Worm (Caenorhabditis elegans): Measurements from ENCODE around the gene par-1.

Gene par-1

DNA sequence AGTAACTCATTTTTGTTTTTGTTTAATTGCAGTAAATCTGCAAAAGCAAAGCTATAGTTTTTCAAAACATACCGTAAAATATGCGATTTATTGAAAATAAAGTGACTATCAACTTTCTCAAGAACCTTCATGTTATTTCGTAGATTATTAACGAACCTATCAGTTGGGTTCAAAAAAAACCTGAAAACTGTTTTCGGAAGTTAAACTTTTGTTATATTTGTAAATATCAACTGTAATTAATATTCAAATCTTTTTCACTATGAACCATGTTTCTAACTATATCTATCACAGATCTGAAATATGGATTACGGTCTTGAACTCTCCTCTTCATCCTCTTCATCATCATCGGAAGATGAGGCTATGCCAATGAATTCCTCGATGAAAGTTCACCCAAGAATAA lies 57.1 kb downstream of the par-1 start, which contains the start of gene D1086.19:
TSS of gene D1086.19 (plus strand) at position 301 of the 400 bp plus-strand sequence.
- TF ChIP-seq tab-1 (GFP tag; IDR thresholded peaks at IDR 0.05), result no peak
- no peak for TF ChIP-seq klf-2 (GFP tag; conservative IDR thresholded peaks at IDR 0.05)
- TF ChIP-seq ztf-23 (GFP tag; IDR thresholded peaks at IDR 0.05), result no peak
- no peak for TF ChIP-seq med-1 (GFP tag; optimal IDR thresholded peaks at IDR 0.05; ENCODE audit: insufficient read depth)
- no peak for TF ChIP-seq T22C8.4 (GFP tag; IDR thresholded peaks at IDR 0.05)
- TF ChIP-seq ztf-29 (GFP tag; IDR thresholded peaks at IDR 0.05), result no peak
- TF ChIP-seq cog-1 (tag; optimal IDR thresholded peaks at IDR 0.05), result no peak
- TF ChIP-seq ref-1 (GFP tag; conservative IDR thresholded peaks at IDR 0.05), result no peak
- TF ChIP-seq flt-1 (GFP tag; IDR thresholded peaks at IDR 0.05), result no peak

DNA sequence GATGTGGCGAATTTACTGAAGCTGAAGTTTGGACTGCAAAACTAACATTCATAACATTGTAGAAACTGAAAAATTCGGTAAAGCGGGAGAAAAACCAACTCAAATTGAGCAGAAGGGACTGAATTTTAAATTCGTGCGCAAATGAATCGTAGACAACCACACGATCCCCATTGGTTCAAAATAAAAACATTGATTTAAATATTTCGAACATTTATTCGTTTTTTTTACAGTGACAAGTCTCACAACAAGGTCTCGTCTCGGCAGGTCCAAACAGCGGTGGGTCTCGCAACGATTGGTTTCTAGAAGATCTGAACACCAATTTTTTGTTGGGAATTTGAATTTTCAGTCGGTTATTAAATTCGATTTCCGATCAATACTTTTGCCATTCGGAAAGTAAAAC lies 59.6 kb downstream of the par-1 start, which contains the start of gene D1086.18:
TSS of gene D1086.18 (plus strand) at position 301 of the 400 bp plus-strand sequence.
- TF ChIP-seq flt-1 (GFP tag; IDR thresholded peaks at IDR 0.05) (no peak), tab-1 (GFP tag; IDR thresholded peaks at IDR 0.05) (no peak), cog-1 (tag; optimal IDR thresholded peaks at IDR 0.05) (no peak), ref-1 (GFP tag; conservative IDR thresholded peaks at IDR 0.05) (no peak), ztf-23 (GFP tag; IDR thresholded peaks at IDR 0.05) (no peak), klf-2 (GFP tag; conservative IDR thresholded peaks at IDR 0.05) (no peak), ztf-29 (GFP tag; IDR thresholded peaks at IDR 0.05) (no peak), T22C8.4 (GFP tag; IDR thresholded peaks at IDR 0.05) (no peak), med-1 (GFP tag; optimal IDR thresholded peaks at IDR 0.05; ENCODE audit: insufficient read depth) (no peak)

DNA sequence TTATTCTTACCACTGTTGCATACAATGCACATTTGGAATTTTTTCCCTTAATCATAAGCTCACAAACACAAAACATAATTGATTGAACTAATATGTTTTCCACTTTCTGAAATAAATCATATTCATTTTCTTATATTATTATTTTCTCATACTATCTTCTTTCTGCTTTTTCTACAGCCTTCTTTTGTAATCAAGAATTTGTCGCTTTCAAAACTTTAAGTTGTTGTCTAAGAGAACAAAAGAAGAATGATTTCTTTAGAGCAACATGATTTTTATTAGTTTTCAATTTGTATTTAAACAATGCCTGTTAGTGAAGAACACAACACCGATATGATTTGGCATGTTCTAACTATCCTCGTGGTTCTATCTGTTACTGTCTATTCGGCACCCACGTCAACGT lies 61.2 kb downstream of the par-1 start, which contains the start of gene D1086.7:
TSS of gene D1086.7 (plus strand) at position 301 of the 400 bp plus-strand sequence.
- TF ChIP-seq cog-1 (tag; optimal IDR thresholded peaks at IDR 0.05), result no peak
- TF ChIP-seq T22C8.4 (GFP tag; IDR thresholded peaks at IDR 0.05), result no peak
- TF ChIP-seq klf-2 (GFP tag; conservative IDR thresholded peaks at IDR 0.05), result no peak
- no peak for TF ChIP-seq tab-1 (GFP tag; IDR thresholded peaks at IDR 0.05)
- no peak for TF ChIP-seq med-1 (GFP tag; optimal IDR thresholded peaks at IDR 0.05; ENCODE audit: insufficient read depth)
- no peak for TF ChIP-seq flt-1 (GFP tag; IDR thresholded peaks at IDR 0.05)
- no peak for TF ChIP-seq ztf-29 (GFP tag; IDR thresholded peaks at IDR 0.05)
- no peak for TF ChIP-seq ref-1 (GFP tag; conservative IDR thresholded peaks at IDR 0.05)
- no peak for TF ChIP-seq ztf-23 (GFP tag; IDR thresholded peaks at IDR 0.05)

DNA sequence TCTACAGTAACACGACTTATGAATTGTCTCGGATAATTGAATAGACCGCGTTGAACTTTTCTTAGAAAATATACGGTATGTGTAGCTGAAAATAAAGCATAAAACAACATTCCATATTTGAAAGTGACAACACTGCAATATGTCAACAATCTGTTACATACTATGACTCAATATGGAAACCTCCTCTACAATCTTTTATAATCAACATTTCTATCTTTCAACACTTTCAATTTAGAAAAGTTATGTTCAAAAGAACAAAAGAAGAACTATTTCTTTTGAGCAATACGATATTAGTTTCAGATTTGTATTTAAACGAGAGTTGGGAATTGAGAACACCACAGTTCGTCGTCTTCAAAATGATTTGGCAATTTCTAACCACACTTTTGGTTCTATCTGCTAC lies 62.7 kb downstream of the par-1 start, which contains the start of gene D1086.10:
TSS of gene D1086.10 (plus strand) at position 301 of the 400 bp plus-strand sequence.
- TF ChIP-seq klf-2 (GFP tag; conservative IDR thresholded peaks at IDR 0.05) (no peak), ztf-23 (GFP tag; IDR thresholded peaks at IDR 0.05) (no peak), ztf-29 (GFP tag; IDR thresholded peaks at IDR 0.05) (no peak), T22C8.4 (GFP tag; IDR thresholded peaks at IDR 0.05) (no peak), cog-1 (tag; optimal IDR thresholded peaks at IDR 0.05) (no peak), flt-1 (GFP tag; IDR thresholded peaks at IDR 0.05) (no peak), med-1 (GFP tag; optimal IDR thresholded peaks at IDR 0.05; ENCODE audit: insufficient read depth) (no peak)

DNA sequence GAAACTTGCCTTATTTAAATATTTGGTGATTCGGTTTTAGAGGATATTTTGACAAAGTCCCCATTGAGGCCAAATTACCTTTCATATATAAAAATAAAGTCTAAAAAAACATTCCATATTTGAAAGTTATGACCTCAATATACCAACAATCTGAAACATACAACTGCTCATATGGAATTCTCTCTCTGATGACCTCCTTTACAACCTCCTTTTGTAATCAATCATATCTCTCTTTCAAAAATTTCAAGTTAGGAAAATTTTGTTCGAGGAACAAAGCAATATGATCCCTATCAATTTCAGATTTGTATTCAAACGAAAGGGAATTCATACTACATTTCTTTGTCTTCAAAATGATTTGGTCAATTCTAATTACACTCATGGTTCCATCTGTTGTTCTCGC lies 65.7 kb downstream of the par-1 start, which contains the start of gene D1086.6:
TSS of gene D1086.6 (plus strand) at position 301 of the 400 bp plus-strand sequence.
- TF ChIP-seq ztf-23 (GFP tag; IDR thresholded peaks at IDR 0.05) (no peak), cog-1 (tag; optimal IDR thresholded peaks at IDR 0.05) (no peak), klf-2 (GFP tag; conservative IDR thresholded peaks at IDR 0.05) (no peak), tab-1 (GFP tag; IDR thresholded peaks at IDR 0.05) (no peak), ref-1 (GFP tag; conservative IDR thresholded peaks at IDR 0.05) (no peak), T22C8.4 (GFP tag; IDR thresholded peaks at IDR 0.05) (no peak), med-1 (GFP tag; optimal IDR thresholded peaks at IDR 0.05; ENCODE audit: insufficient read depth) (no peak), ztf-29 (GFP tag; IDR thresholded peaks at IDR 0.05) (no peak)

DNA sequence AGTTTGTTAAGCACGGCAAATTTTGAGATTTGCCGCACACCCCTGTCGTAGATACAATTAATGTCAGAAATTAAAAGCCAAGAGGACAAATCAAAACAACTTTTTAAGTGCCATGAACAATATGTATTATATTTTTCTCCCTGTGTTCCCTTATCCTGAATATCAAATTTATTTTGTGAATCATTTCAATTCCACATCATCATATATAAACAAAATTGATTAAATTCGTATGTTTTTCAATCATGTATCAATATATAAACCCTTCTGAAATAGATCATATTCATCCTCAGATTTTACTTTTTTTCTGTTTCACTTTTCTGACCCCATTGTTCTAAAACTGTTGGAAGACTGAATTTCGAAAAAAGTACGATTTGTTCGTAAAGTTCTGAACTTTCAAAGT lies 71.0 kb downstream of the par-1 start, which contains the start of gene D1086.11:
TSS of gene D1086.11 (plus strand) at position 301 of the 400 bp plus-strand sequence.
- TF ChIP-seq cog-1 (tag; optimal IDR thresholded peaks at IDR 0.05) (no peak), T22C8.4 (GFP tag; IDR thresholded peaks at IDR 0.05) (no peak), tab-1 (GFP tag; IDR thresholded peaks at IDR 0.05) (no peak), ref-1 (GFP tag; conservative IDR thresholded peaks at IDR 0.05) (no peak), ztf-23 (GFP tag; IDR thresholded peaks at IDR 0.05) (no peak), klf-2 (GFP tag; conservative IDR thresholded peaks at IDR 0.05) (no peak), med-1 (GFP tag; optimal IDR thresholded peaks at IDR 0.05; ENCODE audit: insufficient read depth) (no peak), flt-1 (GFP tag; IDR thresholded peaks at IDR 0.05) (no peak), ztf-29 (GFP tag; IDR thresholded peaks at IDR 0.05) (no peak)

DNA sequence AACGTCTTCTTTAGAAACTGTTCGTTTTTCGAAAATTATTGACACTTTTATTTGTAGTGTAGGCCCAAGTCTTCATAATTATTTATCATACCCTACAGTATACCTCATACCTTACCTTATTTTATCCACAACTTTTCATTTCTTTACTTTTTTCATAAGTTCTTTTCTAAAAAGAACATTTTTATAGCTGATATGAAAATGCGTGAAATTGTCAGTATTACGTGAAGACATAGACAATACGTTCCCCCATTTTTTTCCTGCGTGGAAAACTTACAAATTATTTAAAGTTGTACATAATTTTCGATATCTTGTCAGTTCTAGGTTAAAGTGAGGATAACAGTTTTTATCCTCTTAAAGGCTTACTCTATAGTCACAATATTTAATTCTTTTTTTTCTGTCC lies 75.3 kb downstream of the par-1 start:
- TF ChIP-seq ztf-23 (GFP tag; IDR thresholded peaks at IDR 0.05), result no peak
- no peak for TF ChIP-seq klf-2 (GFP tag; conservative IDR thresholded peaks at IDR 0.05)
- no peak for TF ChIP-seq flt-1 (GFP tag; IDR thresholded peaks at IDR 0.05)
- no peak for TF ChIP-seq tab-1 (GFP tag; IDR thresholded peaks at IDR 0.05)
- no peak for TF ChIP-seq ref-1 (GFP tag; conservative IDR thresholded peaks at IDR 0.05)
- no peak for TF ChIP-seq ztf-29 (GFP tag; IDR thresholded peaks at IDR 0.05)
- TF ChIP-seq med-1 (GFP tag; optimal IDR thresholded peaks at IDR 0.05; ENCODE audit: insufficient read depth), result no peak
- no peak for TF ChIP-seq cog-1 (tag; optimal IDR thresholded peaks at IDR 0.05)
- no peak for TF ChIP-seq T22C8.4 (GFP tag; IDR thresholded peaks at IDR 0.05)

DNA sequence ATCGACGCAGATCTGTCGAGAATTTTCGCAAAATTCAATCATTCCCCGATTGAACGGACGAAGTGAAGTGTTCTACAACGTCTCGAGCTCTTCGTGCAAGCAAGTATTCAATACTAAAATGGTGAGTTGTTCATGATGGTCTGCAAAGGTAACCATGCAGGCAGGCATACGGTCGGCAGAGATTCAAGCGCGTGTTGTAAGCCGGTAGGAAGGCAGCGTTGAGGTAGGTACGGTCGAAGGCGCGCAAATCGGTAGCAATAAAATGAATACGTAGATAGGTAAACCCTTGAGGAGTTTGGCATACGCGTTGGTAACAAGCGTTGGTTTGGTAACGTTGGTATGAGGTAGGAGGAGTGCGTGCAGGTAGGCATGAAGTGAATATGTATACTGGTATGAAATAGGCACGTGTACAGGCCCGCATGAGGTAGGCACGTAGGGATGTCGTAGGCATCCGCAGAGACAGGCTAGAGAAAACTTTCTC lies 77.3 kb downstream of the par-1 start, which contains the start of gene D1086.17:
TSS of gene D1086.17 (plus strand) at position 51 of the 481 bp plus-strand sequence.
- TF ChIP-seq med-1 (GFP tag; optimal IDR thresholded peaks at IDR 0.05; ENCODE audit: insufficient read depth), result no peak
- TF ChIP-seq tab-1 (GFP tag; IDR thresholded peaks at IDR 0.05), result no peak
- no peak for TF ChIP-seq klf-2 (GFP tag; conservative IDR thresholded peaks at IDR 0.05)
- TF ChIP-seq ztf-23 (GFP tag; IDR thresholded peaks at IDR 0.05), result no peak
- TF ChIP-seq cog-1 (tag; optimal IDR thresholded peaks at IDR 0.05), result no peak
- no peak for TF ChIP-seq ref-1 (GFP tag; conservative IDR thresholded peaks at IDR 0.05)
- no peak for TF ChIP-seq ztf-29 (GFP tag; IDR thresholded peaks at IDR 0.05)
- TF ChIP-seq T22C8.4 (GFP tag; IDR thresholded peaks at IDR 0.05), result no peak
- no peak for TF ChIP-seq flt-1 (GFP tag; IDR thresholded peaks at IDR 0.05)

DNA sequence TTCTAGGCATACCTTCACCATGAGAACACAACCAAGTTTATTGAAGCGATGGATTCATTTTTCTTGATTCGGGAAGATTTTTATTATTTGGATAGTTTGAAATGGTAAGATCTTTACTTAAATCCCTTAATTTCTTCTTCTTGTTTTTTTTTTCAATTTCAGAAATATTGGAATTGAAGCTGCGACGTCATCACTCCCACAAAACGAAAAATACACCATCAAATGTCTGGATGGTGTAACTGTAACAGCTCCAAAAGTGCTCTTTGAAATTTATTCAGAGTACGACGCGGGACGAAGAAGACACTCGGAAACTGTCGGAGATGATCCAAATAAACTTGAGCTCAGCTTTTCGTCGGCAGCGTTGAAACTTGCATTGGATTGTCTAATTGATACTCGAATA lies 80.7 kb downstream of the par-1 start, which contains the start of gene D1086.21:
TSS of gene D1086.21 (plus strand) at position 301 of the 400 bp plus-strand sequence.
- TF ChIP-seq cog-1 (tag; optimal IDR thresholded peaks at IDR 0.05), result no peak
- no peak for TF ChIP-seq ref-1 (GFP tag; conservative IDR thresholded peaks at IDR 0.05)
- TF ChIP-seq med-1 (GFP tag; optimal IDR thresholded peaks at IDR 0.05; ENCODE audit: insufficient read depth), result no peak
- TF ChIP-seq klf-2 (GFP tag; conservative IDR thresholded peaks at IDR 0.05), result no peak
- TF ChIP-seq ztf-29 (GFP tag; IDR thresholded peaks at IDR 0.05), result no peak
- no peak for TF ChIP-seq tab-1 (GFP tag; IDR thresholded peaks at IDR 0.05)
- TF ChIP-seq T22C8.4 (GFP tag; IDR thresholded peaks at IDR 0.05), result no peak
- no peak for TF ChIP-seq flt-1 (GFP tag; IDR thresholded peaks at IDR 0.05)
- no peak for TF ChIP-seq ztf-23 (GFP tag; IDR thresholded peaks at IDR 0.05)

Measured in whole organism, midembryonic.